Worm (Caenorhabditis elegans) whole organism, mixed stage, embryonic: ENCODE data around the gene C14F11.4.

Experiments used
- blmp-1 ChIP-seq: fragments of 150-350 bp; optimal IDR thresholded peaks from 2 replicates; lab custom pipeline; 2014; ENCODE audit warnings: missing biosample characterization, missing genetic modification characterization
- cnd-1 ChIP-seq: fragments of 200-800 bp; sonication (Bioruptor generic); optimal IDR thresholded peaks from 2 replicates; lab custom pipeline; 2018; ENCODE audit warnings: mild to moderate bottlenecking, missing genetic modification characterization, missing compliant biosample characterization
- elt-3 ChIP-seq: fragments of 150-350 bp; optimal IDR thresholded peaks from 2 replicates; lab custom pipeline; 2014; ENCODE audit warnings: missing biosample characterization, missing genetic modification characterization
- lin-13 ChIP-seq: fragments of 150-350 bp; optimal IDR thresholded peaks from 2 replicates; lab custom pipeline; 2014; ENCODE audit warnings: missing biosample characterization, missing genetic modification characterization
- lsy-2 ChIP-seq: fragments of 150-350 bp; optimal IDR thresholded peaks from 2 replicates; lab custom pipeline; 2014; ENCODE audit warnings: missing biosample characterization, missing genetic modification characterization
- mab-5 ChIP-seq: fragments of 150-350 bp; optimal IDR thresholded peaks from 2 replicates; lab custom pipeline; 2014; ENCODE audit warnings: missing biosample characterization, missing genetic modification characterization
- nhr-12 ChIP-seq: fragments of 150-350 bp; optimal IDR thresholded peaks from 2 replicates; lab custom pipeline; 2014; ENCODE audit warnings: missing biosample characterization, missing genetic modification characterization
- nhr-28 ChIP-seq: fragments of 150-350 bp; optimal IDR thresholded peaks from 2 replicates; lab custom pipeline; 2014; ENCODE audit warnings: missing biosample characterization, missing genetic modification characterization
- pha-4 ChIP-seq: fragments of 150-350 bp; optimal IDR thresholded peaks from 2 replicates; lab custom pipeline; 2018; ENCODE audit warnings: missing biosample characterization, missing genetic modification reagents, missing genetic modification characterization
- sptf-1 ChIP-seq: sonication (generic microtip); optimal IDR thresholded peaks from 2 replicates; lab custom pipeline; 2017; ENCODE audit warnings: mild to moderate bottlenecking, missing genetic modification characterization, moderate library complexity, missing compliant biosample characterization
- unc-39 ChIP-seq: fragments of 150-350 bp; optimal IDR thresholded peaks from 2 replicates; lab custom pipeline; 2014; ENCODE audit warnings: missing biosample characterization, missing genetic modification characterization
- ztf-11 ChIP-seq: fragments of 150-350 bp; optimal IDR thresholded peaks from 2 replicates; lab custom pipeline; 2014; ENCODE audit warnings: missing biosample characterization, missing genetic modification characterization

- TF ChIP-seq blmp-1 (tag; lab: Kevin White, UChicago) (no peak), nhr-12 (no peak), nhr-28 (tag; lab: Kevin White, UChicago) (no peak), unc-39 (tag; lab: Kevin White, UChicago) (no peak), pha-4 (no peak), lsy-2 (tag; lab: Kevin White, UChicago) (no peak), cnd-1 (tag; lab: Kevin White, UChicago) (no peak), elt-3 (tag; lab: Kevin White, UChicago) (no peak), sptf-1 (tag; lab: Kevin White, UChicago) (no peak), mab-5 (no peak), ztf-11 (tag; lab: Kevin White, UChicago) (no peak), lin-13 (tag; lab: Kevin White, UChicago) (no peak)
Observed at ce11 chrX:6252752-6253151, 19.9 kb upstream of the C14F11.4 start.
